Worm (Caenorhabditis elegans) whole organism, L3 larva: ENCODE measurements around the gene ulp-2.

Source experiments
- R02D3.7 ChIP-seq: fragments of 150-350 bp; optimal IDR thresholded peaks from 2 replicates; lab custom pipeline; 2014; ENCODE audit warnings: missing biosample characterization, missing genetic modification characterization
- ZK546.5 ChIP-seq: sonication (generic microtip); optimal IDR thresholded peaks from 2 replicates; lab custom pipeline; 2017; ENCODE audit warnings: missing biosample characterization, missing genetic modification characterization
- aly-2 ChIP-seq: fragments of 150-350 bp; optimal IDR thresholded peaks from 2 replicates; lab custom pipeline; 2014; ENCODE audit warnings: missing biosample characterization, missing genetic modification characterization
- ama-1 ChIP-seq: fragments of 150-350 bp; optimal IDR thresholded peaks from 2 replicates; lab custom pipeline; 2018
- ceh-16 ChIP-seq: sonication (generic microtip); optimal IDR thresholded peaks from 2 replicates; lab custom pipeline; 2017; ENCODE audit warnings: missing biosample characterization, missing genetic modification characterization
- ceh-28 ChIP-seq: fragments of 150-350 bp; optimal IDR thresholded peaks from 2 replicates; lab custom pipeline; 2014; ENCODE audit warnings: missing biosample characterization, missing genetic modification reagents, missing genetic modification characterization
- ceh-82 ChIP-seq: fragments of 150-350 bp; optimal IDR thresholded peaks from 2 replicates; lab custom pipeline; 2014; ENCODE audit warnings: missing biosample characterization, missing genetic modification characterization
- ceh-9 ChIP-seq: sonication (generic microtip); optimal IDR thresholded peaks from 2 replicates; lab custom pipeline; 2018; ENCODE audit warnings: missing biosample characterization, missing genetic modification characterization
- daf-12 ChIP-seq: fragments of 150-350 bp; optimal IDR thresholded peaks from 2 replicates; lab custom pipeline; 2014; ENCODE audit warnings: missing biosample characterization, missing genetic modification reagents, missing genetic modification characterization
- egl-27 ChIP-seq: sonication (generic microtip); optimal IDR thresholded peaks from 4 replicates; lab custom pipeline; 2017; ENCODE audit warnings: missing biosample characterization, missing genetic modification reagents, missing genetic modification characterization
- egl-5 ChIP-seq: fragments of 150-350 bp; optimal IDR thresholded peaks from 2 replicates; lab custom pipeline; 2017; ENCODE audit warnings: missing biosample characterization, missing genetic modification reagents, missing genetic modification characterization, inconsistent platforms
- elt-2 ChIP-seq: sonication (generic microtip); optimal IDR thresholded peaks from 2 replicates; lab custom pipeline; 2016; ENCODE audit warnings: missing genetic modification reagents, mild to moderate bottlenecking, missing genetic modification characterization, missing compliant biosample characterization
- elt-3 ChIP-seq, 3 experiments: fragments of 150-350 bp in 1 of 3; sonication (generic microtip) in 2 of 3; optimal IDR thresholded peaks; 2 replicates in 2 of 3; 4 replicates in 1 of 3; lab custom pipeline; 2014 to 2017; ENCODE audit warnings: missing biosample characterization in 3 of 3, missing genetic modification characterization in 3 of 3
- eor-1 ChIP-seq, 2 experiments: fragments of 150-350 bp; optimal IDR thresholded peaks; 2 replicates each; lab custom pipeline; 2014 to 2018; ENCODE audit warnings: missing biosample characterization in 2 of 2, missing genetic modification characterization in 2 of 2
- fkh-10 ChIP-seq: sonication (generic microtip); optimal IDR thresholded peaks from 2 replicates; lab custom pipeline; 2017; ENCODE audit warnings: missing biosample characterization, missing genetic modification reagents, missing genetic modification characterization
- hmg-11 ChIP-seq: sonication (generic microtip); optimal IDR thresholded peaks from 2 replicates; lab custom pipeline; 2016; ENCODE audit warnings: missing genetic modification characterization, missing compliant biosample characterization
- jun-1 ChIP-seq: fragments of 150-350 bp; optimal IDR thresholded peaks from 2 replicates; lab custom pipeline; 2014; ENCODE audit warnings: missing biosample characterization, missing genetic modification reagents, missing genetic modification characterization
- lin-15B ChIP-seq: fragments of 150-350 bp; optimal IDR thresholded peaks from 2 replicates; lab custom pipeline; 2014; ENCODE audit warnings: missing biosample characterization, missing genetic modification characterization
- lsy-12 ChIP-seq: sonication (generic microtip); optimal IDR thresholded peaks from 2 replicates; lab custom pipeline; 2016; ENCODE audit warnings: mild to moderate bottlenecking, missing genetic modification characterization, missing compliant biosample characterization
- mdl-1 ChIP-seq: fragments of 150-350 bp; optimal IDR thresholded peaks from 2 replicates; lab custom pipeline; 2014; ENCODE audit warnings: missing biosample characterization, missing genetic modification characterization
- mml-1 ChIP-seq: fragments of 150-350 bp; sonication (generic microtip); optimal IDR thresholded peaks from 3 replicates; lab custom pipeline; 2014; ENCODE audit warnings: missing biosample characterization, missing genetic modification characterization
- nfya-1 ChIP-seq: sonication (generic microtip); optimal IDR thresholded peaks from 2 replicates; lab custom pipeline; 2017; ENCODE audit warnings: missing genetic modification characterization, mild to moderate bottlenecking, missing compliant biosample characterization, antibody characterized with exemption, moderate library complexity; ENCODE audit not compliant: insufficient read depth
- nhr-11 ChIP-seq: fragments of 150-350 bp; optimal IDR thresholded peaks from 2 replicates; lab custom pipeline; 2014; ENCODE audit warnings: missing biosample characterization, missing genetic modification characterization
- nhr-23 ChIP-seq: fragments of 150-350 bp; optimal IDR thresholded peaks from 2 replicates; lab custom pipeline; 2014; ENCODE audit warnings: missing biosample characterization, missing genetic modification reagents, missing genetic modification characterization
- nhr-237 ChIP-seq: fragments of 150-350 bp; optimal IDR thresholded peaks from 2 replicates; lab custom pipeline; 2014; ENCODE audit warnings: missing biosample characterization, missing genetic modification characterization
- nhr-25 ChIP-seq: sonication (generic microtip); optimal IDR thresholded peaks from 2 replicates; lab custom pipeline; 2017; ENCODE audit warnings: missing biosample characterization, missing genetic modification characterization
- nhr-28 ChIP-seq: fragments of 150-350 bp; optimal IDR thresholded peaks from 2 replicates; lab custom pipeline; 2014; ENCODE audit warnings: missing biosample characterization, missing genetic modification characterization
- nhr-43 ChIP-seq: sonication (generic microtip); optimal IDR thresholded peaks from 2 replicates; lab custom pipeline; 2016; ENCODE audit warnings: mild to moderate bottlenecking, missing genetic modification characterization, missing compliant biosample characterization; ENCODE audit not compliant: poor library complexity, severe bottlenecking
- nhr-67 ChIP-seq: fragments of 150-350 bp; optimal IDR thresholded peaks from 2 replicates; lab custom pipeline; 2014; ENCODE audit warnings: missing biosample characterization, missing genetic modification characterization
- nhr-76 ChIP-seq: fragments of 150-350 bp; sonication (generic microtip); optimal IDR thresholded peaks from 5 replicates; lab custom pipeline; 2014; ENCODE audit warnings: missing biosample characterization, missing genetic modification characterization
- nhr-77 ChIP-seq: fragments of 150-350 bp; optimal IDR thresholded peaks from 2 replicates; lab custom pipeline; 2014; ENCODE audit warnings: missing biosample characterization, missing genetic modification characterization
- pha-4 ChIP-seq: fragments of 150-350 bp; optimal IDR thresholded peaks from 2 replicates; lab custom pipeline; 2014; ENCODE audit warnings: missing biosample characterization, missing genetic modification reagents, missing genetic modification characterization
- pqm-1 ChIP-seq: fragments of 150-350 bp; optimal IDR thresholded peaks from 2 replicates; lab custom pipeline; 2017; ENCODE audit warnings: missing biosample characterization, missing genetic modification characterization, inconsistent platforms
- sea-2 ChIP-seq: fragments of 150-350 bp; sonication (generic microtip); optimal IDR thresholded peaks from 4 replicates; lab custom pipeline; 2014; ENCODE audit warnings: missing biosample characterization, missing genetic modification reagents, missing genetic modification characterization
- skn-1 ChIP-seq: fragments of 150-350 bp; optimal IDR thresholded peaks from 2 replicates; lab custom pipeline; 2014; ENCODE audit warnings: missing biosample characterization, missing genetic modification characterization
- snpc-4 ChIP-seq: fragments of 150-350 bp; optimal IDR thresholded peaks from 2 replicates; lab custom pipeline; 2014; ENCODE audit warnings: missing biosample characterization, missing genetic modification characterization
- tbx-2 ChIP-seq: sonication (generic microtip); optimal IDR thresholded peaks from 2 replicates; lab custom pipeline; 2016; ENCODE audit warnings: mild to moderate bottlenecking, missing genetic modification characterization, missing compliant biosample characterization
- unc-39 ChIP-seq: sonication (generic microtip); optimal IDR thresholded peaks from 4 replicates; lab custom pipeline; 2017; ENCODE audit warnings: missing biosample characterization, missing genetic modification characterization
- unc-62 ChIP-seq: fragments of 150-350 bp; sonication (generic microtip); optimal IDR thresholded peaks from 4 replicates; lab custom pipeline; 2014; ENCODE audit warnings: missing biosample characterization, missing genetic modification reagents, missing genetic modification characterization
- ztf-11 ChIP-seq: fragments of 150-350 bp; optimal IDR thresholded peaks from 2 replicates; lab custom pipeline; 2014; ENCODE audit warnings: missing biosample characterization, missing genetic modification characterization

Gene ulp-2

DNA sequence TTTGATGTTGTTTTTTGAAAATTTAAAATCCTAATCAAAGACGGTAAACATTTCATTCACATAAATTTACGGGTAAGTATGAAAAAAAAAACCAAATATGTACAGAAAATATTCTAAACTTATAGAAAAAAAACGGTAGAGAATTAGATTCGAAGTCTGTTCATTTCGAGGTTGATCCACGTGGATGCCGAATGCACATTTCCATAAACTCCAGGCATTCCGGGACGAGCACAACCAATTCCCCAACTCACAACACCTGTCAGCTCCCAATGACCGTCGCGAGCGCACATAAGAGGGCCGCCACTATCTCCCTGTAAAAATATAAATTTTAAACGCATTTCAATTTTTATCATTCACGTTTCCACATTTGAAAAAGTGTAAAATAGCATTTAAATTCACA lies 11.6 kb downstream of the ulp-2 start:
- TF ChIP-seq nhr-43 (tag; lab: Kevin White, UChicago) (no peak), skn-1 (no peak), nhr-11 (tag; lab: Kevin White, UChicago) (no peak), elt-2 (tag; lab: Kevin White, UChicago) (peak; percentile 32), aly-2 (tag; lab: Kevin White, UChicago) (no peak), unc-62 (no peak), ceh-82 (tag; lab: Kevin White, UChicago) (no peak)

DNA sequence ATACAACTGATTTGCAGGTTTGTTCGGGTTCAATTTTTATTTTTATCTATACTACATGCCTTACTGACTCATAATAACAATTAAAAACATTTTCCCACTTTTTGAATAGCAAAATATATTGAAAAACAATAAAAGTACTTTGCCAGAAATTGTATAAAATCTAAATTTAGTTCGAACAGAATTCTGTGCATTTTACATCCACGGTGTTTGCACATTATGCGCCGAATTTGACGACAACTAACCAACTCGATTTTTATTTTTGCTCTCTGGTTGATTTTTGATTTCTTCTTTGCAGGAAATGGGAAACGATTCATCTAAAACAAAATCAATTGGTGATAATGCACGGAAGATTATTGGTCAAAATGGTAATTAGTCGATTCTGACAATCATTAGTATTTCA lies 12.9 kb downstream of the ulp-2 start:
- TF ChIP-seq ceh-16 (tag; lab: Kevin White, UChicago), result no peak
- TF ChIP-seq pha-4, result peak; percentile 9
- TF ChIP-seq elt-2 (tag; lab: Kevin White, UChicago), result peak; percentile 40

DNA sequence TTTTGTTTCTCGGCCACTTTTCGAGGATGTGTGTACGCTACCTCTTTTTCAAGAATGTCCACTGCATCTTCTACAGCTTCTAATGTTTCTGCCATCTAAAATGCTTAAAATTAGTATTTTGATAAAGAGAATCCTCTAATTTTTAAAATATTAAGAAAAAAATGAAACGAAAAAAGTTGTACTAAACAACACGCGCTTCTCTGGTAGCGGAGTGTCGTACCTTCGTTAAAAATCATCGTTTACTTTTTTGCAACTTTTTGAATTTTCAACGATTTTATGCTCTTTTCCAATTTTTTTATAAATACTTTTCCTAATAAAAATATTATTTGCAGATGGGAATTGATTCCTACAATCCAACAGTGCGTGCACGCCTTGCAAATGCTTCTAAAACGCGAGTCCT lies 14.0 kb downstream of the ulp-2 start, which contains the start of the genes gldi-11 and ZK546.2:
TSS of gene gldi-11 (minus strand) at position 95 of the 400 bp plus-strand sequence.
TSS of gene ZK546.2 (plus strand) at position 333 of the 400 bp plus-strand sequence.
- TF ChIP-seq nfya-1 (tag; lab: Kevin White, UChicago), result peak; percentile 16
- peak; percentile 55 for TF ChIP-seq pha-4
- peak; percentile 13 for TF ChIP-seq skn-1
- peak; percentile 11 for TF ChIP-seq elt-2 (tag; lab: Kevin White, UChicago)
- peak; percentile 23 for TF ChIP-seq hmg-11 (tag; lab: Kevin White, UChicago)
- no peak for TF ChIP-seq snpc-4

DNA sequence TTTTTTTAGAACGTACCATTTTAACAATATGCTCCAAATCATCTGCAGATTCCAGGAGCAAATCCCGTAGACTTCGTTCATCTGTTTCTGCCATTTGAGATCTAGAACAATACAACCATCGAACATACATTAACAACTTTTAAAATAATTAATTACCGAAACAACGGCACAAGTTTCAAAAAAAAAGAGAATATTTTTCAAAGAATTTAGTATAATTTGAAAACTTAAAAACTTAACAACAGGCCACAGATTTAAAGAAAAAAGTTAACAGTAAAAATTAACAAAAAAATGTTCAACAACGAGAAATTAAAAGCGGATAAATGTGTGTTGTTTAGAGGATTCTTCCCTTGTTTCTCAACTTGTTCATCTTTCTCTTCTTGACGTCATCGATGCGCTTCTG lies 15.8 kb downstream of the ulp-2 start, which contains the start of gene mdt-4:
TSS of gene mdt-4 (minus strand) at position 101 of the 400 bp plus-strand sequence.
- TF ChIP-seq nhr-67 (tag; lab: Kevin White, UChicago), result no peak
- no peak for TF ChIP-seq elt-2 (tag; lab: Kevin White, UChicago)
- no peak for TF ChIP-seq nhr-11 (tag; lab: Kevin White, UChicago)
- no peak for TF ChIP-seq mml-1 (tag; lab: Kevin White, UChicago)
- TF ChIP-seq daf-12 (tag; lab: Kevin White, UChicago), result no peak
- TF ChIP-seq, all 47 proteins: peak for 0

DNA sequence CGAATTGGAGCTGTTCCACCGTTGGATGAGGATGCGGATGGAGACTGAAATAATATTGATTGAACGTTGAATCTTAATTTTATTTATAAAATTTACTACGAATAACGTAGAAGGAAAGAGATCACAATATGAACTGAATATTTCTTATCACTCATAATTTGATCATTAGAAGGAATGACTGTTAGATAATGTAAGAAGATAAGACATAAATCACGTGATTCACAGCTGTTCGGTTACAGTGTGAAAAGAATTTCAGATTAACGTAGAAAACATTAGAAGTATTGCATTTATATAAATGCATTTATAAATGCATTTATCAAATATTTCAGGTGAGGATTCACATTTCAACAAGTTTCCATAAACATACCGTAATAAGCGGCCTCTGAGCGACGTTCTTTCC lies 16.8 kb downstream of the ulp-2 start:
- TF ChIP-seq nhr-23 (tag; lab: Kevin White, UChicago), result no peak
- TF ChIP-seq nhr-11 (tag; lab: Kevin White, UChicago), result no peak
- TF ChIP-seq elt-2 (tag; lab: Kevin White, UChicago), result peak; percentile 96
- TF ChIP-seq pha-4, result peak; percentile 24
- TF ChIP-seq pqm-1, result peak; percentile 80

DNA sequence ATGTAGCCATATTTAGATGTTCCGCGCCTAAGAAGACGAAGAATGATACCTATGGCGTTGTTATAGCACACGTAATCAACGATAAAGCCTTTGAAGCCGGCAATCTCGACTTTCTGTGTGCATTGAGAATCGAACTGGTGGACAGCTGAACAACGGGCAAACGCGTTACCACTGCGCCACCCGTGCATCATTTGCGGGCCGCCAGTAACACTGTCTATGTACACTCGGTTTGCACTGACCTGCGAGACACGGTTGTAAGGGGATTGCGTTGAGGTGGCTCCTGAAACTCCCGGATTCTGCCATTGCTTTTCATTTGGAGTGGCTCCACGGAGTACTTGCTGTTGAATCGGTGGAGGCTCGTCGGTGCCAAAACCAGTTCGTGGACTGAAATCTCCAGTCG lies 17.3 kb downstream of the ulp-2 start:
- TF ChIP-seq R02D3.7 (tag; lab: Kevin White, UChicago) (no peak), ceh-16 (tag; lab: Kevin White, UChicago) (no peak), tbx-2 (tag; lab: Kevin White, UChicago) (peak; percentile 10), hmg-11 (tag; lab: Kevin White, UChicago) (no peak), ama-1 (lab: Kevin White, UChicago) (peak; percentile 94), snpc-4 (no peak), nhr-25 (tag; lab: Kevin White, UChicago) (peak; percentile 47), ceh-82 (tag; lab: Kevin White, UChicago) (no peak), unc-62 (no peak), lin-15B (tag; lab: Kevin White, UChicago) (no peak), unc-39 (tag; lab: Kevin White, UChicago) (no peak), sea-2 (GFP tag; lab: Kevin White, UChicago) (no peak), nhr-23 (tag; lab: Kevin White, UChicago) (no peak), nhr-28 (tag; lab: Kevin White, UChicago) (no peak), pqm-1 (no peak), nhr-77 (tag; lab: Kevin White, UChicago) (no peak), lsy-12 (tag; lab: Kevin White, UChicago) (peak; percentile 63), mml-1 (tag; lab: Kevin White, UChicago) (no peak), jun-1 (peak; percentile 20), nfya-1 (tag; lab: Kevin White, UChicago) (peak; percentile 52), egl-27 (no peak), pha-4 (peak; percentile 48), fkh-10 (GFP tag; lab: Kevin White, UChicago) (no peak), nhr-76 (tag; lab: Kevin White, UChicago) (no peak), ztf-11 (no peak), elt-3 (tag; optimal IDR thresholded peaks at IDR 0.05; lab: Kevin White, UChicago) (no peak), nhr-67 (tag; lab: Kevin White, UChicago) (no peak), ceh-28 (no peak), eor-1 (tag; optimal IDR thresholded peaks at IDR 0.05; lab: Kevin White, UChicago) (no peak), nhr-11 (tag; lab: Kevin White, UChicago) (no peak), mdl-1 (tag; lab: Kevin White, UChicago) (no peak), elt-2 (tag; lab: Kevin White, UChicago) (no peak), ceh-9 (tag; lab: Kevin White, UChicago) (no peak), egl-5 (tag; lab: Kevin White, UChicago) (no peak), ZK546.5 (no peak), nhr-237 (no peak)
